Fruit fly (Drosophila melanogaster): ENCODE results near the gene Sas-4.

- TF ChIP-seq h (optimal IDR thresholded peaks at IDR 0.05) (no peak), Myc (optimal IDR thresholded peaks at IDR 0.05) (no peak), Sin3A (optimal IDR thresholded peaks at IDR 0.05) (no peak), psq (optimal IDR thresholded peaks at IDR 0.05) (no peak), insv (optimal IDR thresholded peaks at IDR 0.05) (no peak), ttk (optimal IDR thresholded peaks at IDR 0.05) (no peak)
These were observed 35.3 kb downstream of the Sas-4 start, which contains the start of the genes CG10055 and lap for dm6 chr3R:7186242-7187092.

Data from Kc167 (cell line).